Worm (Caenorhabditis elegans): Measurements from ENCODE around the gene B0457.4.

ce11 chrII:8895398-8895797 lies 16.4 kb downstream of the B0457.4 start:
- no peak for TF ChIP-seq C16A3.4 (tag; optimal IDR thresholded peaks at IDR 0.05)
- no peak for TF ChIP-seq xbp-1 (tag; optimal IDR thresholded peaks at IDR 0.05)
- TF ChIP-seq jun-1 (tag; optimal IDR thresholded peaks at IDR 0.05): no peak
- no peak for TF ChIP-seq elt-3 (tag; optimal IDR thresholded peaks at IDR 0.05)

Data from whole organism, L1 larva.